Worm (Caenorhabditis elegans): ENCODE measurements around the gene Y54G2A.32.

ce11 chrIV:2793956-2794355 lies 9.8 kb upstream of the Y54G2A.32 start:
- TF ChIP-seq zip-5 (tag; optimal IDR thresholded peaks at IDR 0.05) (no peak), unc-86 (tag; optimal IDR thresholded peaks at IDR 0.05) (no peak), C38D4.7 (GFP tag; optimal IDR thresholded peaks at IDR 0.05) (no peak)
